Worm (Caenorhabditis elegans) whole organism, L3 larva: ENCODE results near the gene Y39B6A.7.

Source experiments
- R02D3.7 ChIP-seq: fragments of 150-350 bp; optimal IDR thresholded peaks from 2 replicates; lab custom pipeline; 2014; ENCODE audit warnings: missing biosample characterization, missing genetic modification characterization
- ZK546.5 ChIP-seq: sonication (generic microtip); optimal IDR thresholded peaks from 2 replicates; lab custom pipeline; 2017; ENCODE audit warnings: missing biosample characterization, missing genetic modification characterization
- aly-2 ChIP-seq: fragments of 150-350 bp; optimal IDR thresholded peaks from 2 replicates; lab custom pipeline; 2014; ENCODE audit warnings: missing biosample characterization, missing genetic modification characterization
- ama-1 ChIP-seq: fragments of 150-350 bp; optimal IDR thresholded peaks from 2 replicates; lab custom pipeline; 2018
- ceh-16 ChIP-seq: sonication (generic microtip); optimal IDR thresholded peaks from 2 replicates; lab custom pipeline; 2017; ENCODE audit warnings: missing biosample characterization, missing genetic modification characterization
- ceh-28 ChIP-seq: fragments of 150-350 bp; optimal IDR thresholded peaks from 2 replicates; lab custom pipeline; 2014; ENCODE audit warnings: missing biosample characterization, missing genetic modification reagents, missing genetic modification characterization
- ceh-82 ChIP-seq: fragments of 150-350 bp; optimal IDR thresholded peaks from 2 replicates; lab custom pipeline; 2014; ENCODE audit warnings: missing biosample characterization, missing genetic modification characterization
- ceh-9 ChIP-seq: sonication (generic microtip); optimal IDR thresholded peaks from 2 replicates; lab custom pipeline; 2018; ENCODE audit warnings: missing biosample characterization, missing genetic modification characterization
- egl-27 ChIP-seq: sonication (generic microtip); optimal IDR thresholded peaks from 4 replicates; lab custom pipeline; 2017; ENCODE audit warnings: missing biosample characterization, missing genetic modification reagents, missing genetic modification characterization
- egl-5 ChIP-seq: fragments of 150-350 bp; optimal IDR thresholded peaks from 2 replicates; lab custom pipeline; 2017; ENCODE audit warnings: missing biosample characterization, missing genetic modification reagents, missing genetic modification characterization, inconsistent platforms
- elt-2 ChIP-seq: sonication (generic microtip); optimal IDR thresholded peaks from 2 replicates; lab custom pipeline; 2016; ENCODE audit warnings: missing genetic modification reagents, mild to moderate bottlenecking, missing genetic modification characterization, missing compliant biosample characterization
- elt-3 ChIP-seq, 3 experiments: fragments of 150-350 bp in 1 of 3; sonication (generic microtip) in 2 of 3; optimal IDR thresholded peaks; 2 replicates in 2 of 3; 4 replicates in 1 of 3; lab custom pipeline; 2014 to 2017; ENCODE audit warnings: missing biosample characterization in 3 of 3, missing genetic modification characterization in 3 of 3
- eor-1 ChIP-seq, 2 experiments: fragments of 150-350 bp; optimal IDR thresholded peaks; 2 replicates each; lab custom pipeline; 2014 to 2018; ENCODE audit warnings: missing biosample characterization in 2 of 2, missing genetic modification characterization in 2 of 2
- fkh-10 ChIP-seq: sonication (generic microtip); optimal IDR thresholded peaks from 2 replicates; lab custom pipeline; 2017; ENCODE audit warnings: missing biosample characterization, missing genetic modification reagents, missing genetic modification characterization
- fkh-2 ChIP-seq: fragments of 150-350 bp; optimal IDR thresholded peaks from 2 replicates; lab custom pipeline; 2014; ENCODE audit warnings: missing biosample characterization, missing genetic modification reagents, missing genetic modification characterization
- hmg-11 ChIP-seq: sonication (generic microtip); optimal IDR thresholded peaks from 2 replicates; lab custom pipeline; 2016; ENCODE audit warnings: missing genetic modification characterization, missing compliant biosample characterization
- lin-15B ChIP-seq: fragments of 150-350 bp; optimal IDR thresholded peaks from 2 replicates; lab custom pipeline; 2014; ENCODE audit warnings: missing biosample characterization, missing genetic modification characterization
- lin-39 ChIP-seq: fragments of 150-350 bp; optimal IDR thresholded peaks from 2 replicates; lab custom pipeline; 2018; ENCODE audit warnings: missing biosample characterization, missing genetic modification reagents, missing genetic modification characterization
- lsy-12 ChIP-seq: sonication (generic microtip); optimal IDR thresholded peaks from 2 replicates; lab custom pipeline; 2016; ENCODE audit warnings: mild to moderate bottlenecking, missing genetic modification characterization, missing compliant biosample characterization
- mdl-1 ChIP-seq: fragments of 150-350 bp; optimal IDR thresholded peaks from 2 replicates; lab custom pipeline; 2014; ENCODE audit warnings: missing biosample characterization, missing genetic modification characterization
- nfya-1 ChIP-seq: sonication (generic microtip); optimal IDR thresholded peaks from 2 replicates; lab custom pipeline; 2017; ENCODE audit warnings: missing genetic modification characterization, mild to moderate bottlenecking, missing compliant biosample characterization, antibody characterized with exemption, moderate library complexity; ENCODE audit not compliant: insufficient read depth
- nhr-11 ChIP-seq: fragments of 150-350 bp; optimal IDR thresholded peaks from 2 replicates; lab custom pipeline; 2014; ENCODE audit warnings: missing biosample characterization, missing genetic modification characterization
- nhr-12 ChIP-seq: fragments of 150-350 bp; optimal IDR thresholded peaks from 2 replicates; lab custom pipeline; 2014; ENCODE audit warnings: missing biosample characterization, missing genetic modification characterization
- nhr-237 ChIP-seq: fragments of 150-350 bp; optimal IDR thresholded peaks from 2 replicates; lab custom pipeline; 2014; ENCODE audit warnings: missing biosample characterization, missing genetic modification characterization
- nhr-25 ChIP-seq: sonication (generic microtip); optimal IDR thresholded peaks from 2 replicates; lab custom pipeline; 2017; ENCODE audit warnings: missing biosample characterization, missing genetic modification characterization
- nhr-43 ChIP-seq: sonication (generic microtip); optimal IDR thresholded peaks from 2 replicates; lab custom pipeline; 2016; ENCODE audit warnings: mild to moderate bottlenecking, missing genetic modification characterization, missing compliant biosample characterization; ENCODE audit not compliant: poor library complexity, severe bottlenecking
- nhr-76 ChIP-seq: fragments of 150-350 bp; sonication (generic microtip); optimal IDR thresholded peaks from 5 replicates; lab custom pipeline; 2014; ENCODE audit warnings: missing biosample characterization, missing genetic modification characterization
- pha-4 ChIP-seq: fragments of 150-350 bp; optimal IDR thresholded peaks from 2 replicates; lab custom pipeline; 2014; ENCODE audit warnings: missing biosample characterization, missing genetic modification reagents, missing genetic modification characterization
- pqm-1 ChIP-seq: fragments of 150-350 bp; optimal IDR thresholded peaks from 2 replicates; lab custom pipeline; 2017; ENCODE audit warnings: missing biosample characterization, missing genetic modification characterization, inconsistent platforms
- sea-2 ChIP-seq: fragments of 150-350 bp; sonication (generic microtip); optimal IDR thresholded peaks from 4 replicates; lab custom pipeline; 2014; ENCODE audit warnings: missing biosample characterization, missing genetic modification reagents, missing genetic modification characterization
- skn-1 ChIP-seq: fragments of 150-350 bp; optimal IDR thresholded peaks from 2 replicates; lab custom pipeline; 2014; ENCODE audit warnings: missing biosample characterization, missing genetic modification characterization
- snpc-4 ChIP-seq: fragments of 150-350 bp; optimal IDR thresholded peaks from 2 replicates; lab custom pipeline; 2014; ENCODE audit warnings: missing biosample characterization, missing genetic modification characterization
- tbx-2 ChIP-seq: sonication (generic microtip); optimal IDR thresholded peaks from 2 replicates; lab custom pipeline; 2016; ENCODE audit warnings: mild to moderate bottlenecking, missing genetic modification characterization, missing compliant biosample characterization
- unc-39 ChIP-seq: sonication (generic microtip); optimal IDR thresholded peaks from 4 replicates; lab custom pipeline; 2017; ENCODE audit warnings: missing biosample characterization, missing genetic modification characterization
- unc-62 ChIP-seq: fragments of 150-350 bp; sonication (generic microtip); optimal IDR thresholded peaks from 4 replicates; lab custom pipeline; 2014; ENCODE audit warnings: missing biosample characterization, missing genetic modification reagents, missing genetic modification characterization
- ztf-4 ChIP-seq: fragments of 150-350 bp; optimal IDR thresholded peaks from 2 replicates; lab custom pipeline; 2014; ENCODE audit warnings: missing biosample characterization, missing genetic modification characterization

Y39B6A.7 gene

DNA sequence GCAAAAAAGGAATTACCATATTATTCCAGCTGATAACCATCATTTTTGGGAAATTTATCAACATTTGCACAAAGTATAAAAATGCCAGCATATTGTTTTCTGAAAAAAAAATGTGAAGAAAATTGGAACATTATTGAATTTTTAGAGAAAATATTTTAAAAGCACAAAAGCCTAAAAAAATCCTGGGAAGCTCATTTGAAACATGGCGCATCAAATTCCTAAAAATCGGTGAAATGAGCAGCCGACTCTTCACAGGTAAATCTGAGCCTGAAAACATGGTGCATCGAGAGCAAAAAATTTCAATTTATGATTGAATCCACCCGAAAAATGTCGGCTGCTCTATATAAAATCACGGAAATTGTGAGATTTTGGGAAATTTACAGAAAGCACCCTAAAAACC, at the start of gene Y39B6A.7:
Gene Y39B6A.7 (minus strand): TSS at position 101 of the 400 bp plus-strand sequence.
- TF ChIP-seq lin-15B (tag; lab: Kevin White, UChicago) (no peak), fkh-2 (tag; lab: Kevin White, UChicago) (no peak), ceh-82 (tag; lab: Kevin White, UChicago) (no peak), egl-5 (tag; lab: Kevin White, UChicago) (no peak), elt-3 (tag; optimal IDR thresholded peaks at IDR 0.05; lab: Kevin White, UChicago) (no peak), aly-2 (no peak), fkh-10 (GFP tag; lab: Kevin White, UChicago) (no peak), snpc-4 (tag; lab: Kevin White, UChicago) (no peak), nhr-43 (no peak), nhr-11 (tag; lab: Kevin White, UChicago) (no peak), ama-1 (no peak), ztf-4 (no peak), nhr-12 (no peak), nhr-25 (no peak), nhr-237 (tag; lab: Kevin White, UChicago) (no peak)

- TF ChIP-seq ceh-28 (tag; lab: Kevin White, UChicago) (peak; percentile 0), nhr-43 (no peak), lsy-12 (tag; lab: Kevin White, UChicago) (no peak), unc-62 (no peak), ceh-16 (tag; lab: Kevin White, UChicago) (no peak), ceh-9 (no peak), ZK546.5 (tag; lab: Kevin White, UChicago) (no peak), nfya-1 (tag; lab: Kevin White, UChicago) (peak; percentile 23), lin-39 (tag; lab: Kevin White, UChicago) (no peak), skn-1 (no peak), nhr-25 (no peak), eor-1 (tag; optimal IDR thresholded peaks at IDR 0.05; lab: Kevin White, UChicago) (no peak), mdl-1 (tag; lab: Kevin White, UChicago) (no peak), fkh-10 (GFP tag; lab: Kevin White, UChicago) (peak; percentile 1), egl-27 (tag; lab: Kevin White, UChicago) (no peak), nhr-76 (tag; lab: Kevin White, UChicago) (no peak), unc-39 (tag; lab: Kevin White, UChicago) (no peak), ama-1 (no peak), R02D3.7 (tag; lab: Kevin White, UChicago) (peak; percentile 97), elt-3 (tag; optimal IDR thresholded peaks at IDR 0.05; lab: Kevin White, UChicago) (no peak), tbx-2 (tag; lab: Kevin White, UChicago) (no peak), lin-15B (tag; lab: Kevin White, UChicago) (peak; percentile 74), ztf-4 (no peak), pha-4 (tag; lab: Kevin White, UChicago) (peak; percentile 8), elt-2 (tag; lab: Kevin White, UChicago) (peak; percentile 25), fkh-2 (tag; lab: Kevin White, UChicago) (no peak), nhr-237 (tag; lab: Kevin White, UChicago) (no peak), aly-2 (no peak), pqm-1 (peak; percentile 8), nhr-12 (no peak), hmg-11 (tag; lab: Kevin White, UChicago) (no peak)
These were observed 41.1 kb upstream of the Y39B6A.7 start, which contains the start of the genes Y39B6A.3 and pph-5 for ce11 chrV:19189963-19190597. Y39B6A.3 (minus strand) TSS chrV:19190013. pph-5 (plus strand) TSS chrV:19190547.

DNA sequence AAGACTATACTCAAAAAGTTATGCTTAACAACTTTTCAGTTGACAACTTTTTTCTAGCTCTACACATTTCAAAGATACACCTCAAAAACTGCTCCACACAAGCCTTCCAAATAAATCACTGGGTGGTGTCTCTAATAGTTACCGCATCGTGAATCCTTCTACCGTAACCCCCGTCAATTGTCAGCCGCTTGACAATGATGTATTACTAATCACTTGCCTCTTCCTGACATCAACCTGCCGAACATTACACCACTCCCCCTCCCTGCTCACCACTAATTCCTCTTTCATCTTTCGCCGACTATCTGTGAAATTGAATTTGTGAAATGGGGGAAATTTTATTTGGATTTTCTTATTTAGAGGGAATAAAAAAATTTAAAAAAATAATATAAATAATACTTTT, 32.7 kb upstream of the Y39B6A.7 start:
- no peak for TF ChIP-seq nfya-1 (tag; lab: Kevin White, UChicago)
- no peak for TF ChIP-seq ztf-4
- no peak for TF ChIP-seq fkh-2 (tag; lab: Kevin White, UChicago)
- no peak for TF ChIP-seq egl-5 (tag; lab: Kevin White, UChicago)

DNA sequence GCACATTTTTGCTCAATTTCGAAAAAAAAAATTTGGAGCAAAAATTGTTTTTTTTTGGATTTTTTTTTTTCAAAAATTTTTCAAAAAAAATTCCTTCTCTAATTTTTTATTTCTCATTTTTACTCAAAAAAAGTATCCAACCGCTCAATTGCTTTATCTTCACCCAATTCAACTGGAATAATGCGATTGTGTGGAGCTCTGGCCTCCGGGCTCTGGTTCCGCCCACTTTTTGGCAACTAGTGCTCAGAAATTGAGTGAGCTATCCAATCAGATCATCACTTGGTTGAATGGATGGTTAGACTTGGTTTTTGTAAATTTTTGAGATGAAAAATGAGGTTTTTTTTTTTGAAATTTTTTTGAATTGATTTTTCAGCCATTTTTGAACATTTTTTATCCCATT, 29.9 kb upstream of the Y39B6A.7 start:
- TF ChIP-seq nhr-12 (no peak), egl-5 (tag; lab: Kevin White, UChicago) (no peak), ceh-82 (tag; lab: Kevin White, UChicago) (no peak), ama-1 (no peak), R02D3.7 (tag; lab: Kevin White, UChicago) (no peak), sea-2 (GFP tag; lab: Kevin White, UChicago) (no peak), nhr-25 (no peak), ceh-16 (tag; lab: Kevin White, UChicago) (no peak), elt-3 (tag; optimal IDR thresholded peaks at IDR 0.05; lab: Kevin White, UChicago) (no peak)
